Worm (Caenorhabditis elegans) whole organism, L2 larva: Measurements from ENCODE around the gene C49C3.8.

Experiments used
- ZK546.5 ChIP-seq: sonication (generic microtip); optimal IDR thresholded peaks from 2 replicates; lab custom pipeline; 2017; ENCODE audit warnings: missing biosample characterization, missing genetic modification characterization
- aly-2 ChIP-seq: fragments of 150-350 bp; optimal IDR thresholded peaks from 2 replicates; lab custom pipeline; 2014; ENCODE audit warnings: missing biosample characterization, missing genetic modification characterization
- ama-1 ChIP-seq: fragments of 150-350 bp; optimal IDR thresholded peaks from 2 replicates; lab custom pipeline; 2018; ENCODE audit warnings: inconsistent platforms
- blmp-1 ChIP-seq: sonication (generic microtip); optimal IDR thresholded peaks from 2 replicates; lab custom pipeline; 2017; ENCODE audit warnings: missing genetic modification characterization, mild to moderate bottlenecking, missing compliant biosample characterization, antibody characterized with exemption, moderate library complexity; ENCODE audit not compliant: insufficient read depth
- lin-11 ChIP-seq: fragments of 150-350 bp; sonication (generic microtip); optimal IDR thresholded peaks from 2 replicates; lab custom pipeline; 2014; ENCODE audit warnings: missing biosample characterization, missing genetic modification characterization, inconsistent platforms, mixed read lengths
- lin-13 ChIP-seq: fragments of 150-350 bp; optimal IDR thresholded peaks from 2 replicates; lab custom pipeline; 2014; ENCODE audit warnings: missing biosample characterization, missing genetic modification reagents, missing genetic modification characterization
- mab-5 ChIP-seq: fragments of 150-350 bp; optimal IDR thresholded peaks from 2 replicates; lab custom pipeline; 2014; ENCODE audit warnings: missing biosample characterization, missing genetic modification characterization
- mdl-1 ChIP-seq, 2 experiments: fragments of 150-350 bp in 1 of 2; sonication (generic microtip) in 1 of 2; optimal IDR thresholded peaks; 2 replicates each; lab custom pipeline; 2017; ENCODE audit warnings: missing biosample characterization in 2 of 2, missing genetic modification characterization in 2 of 2
- nhr-25 ChIP-seq: fragments of 150-350 bp; sonication (generic microtip); optimal IDR thresholded peaks from 3 replicates; lab custom pipeline; 2014; ENCODE audit warnings: missing biosample characterization, missing genetic modification characterization
- nhr-6 ChIP-seq: fragments of 150-350 bp; optimal IDR thresholded peaks from 2 replicates; lab custom pipeline; 2014; ENCODE audit warnings: missing biosample characterization, missing genetic modification characterization
- skn-1 ChIP-seq: sonication (generic microtip); optimal IDR thresholded peaks from 2 replicates; lab custom pipeline; 2017; ENCODE audit warnings: missing biosample characterization, missing genetic modification characterization
- unc-55 ChIP-seq: fragments of 150-350 bp; sonication (generic microtip); optimal IDR thresholded peaks from 3 replicates; lab custom pipeline; 2014; ENCODE audit warnings: missing biosample characterization, missing genetic modification reagents, missing genetic modification characterization
- unc-62 ChIP-seq: fragments of 150-350 bp; optimal IDR thresholded peaks from 2 replicates; lab custom pipeline; 2014; ENCODE audit warnings: missing biosample characterization, missing genetic modification reagents, missing genetic modification characterization

- TF ChIP-seq nhr-25 (tag; lab: Kevin White, UChicago) (no peak), blmp-1 (no peak), mab-5 (tag; lab: Kevin White, UChicago) (no peak), nhr-6 (tag; lab: Kevin White, UChicago) (no peak), lin-11 (tag; lab: Kevin White, UChicago) (no peak), mdl-1 (tag; optimal IDR thresholded peaks at IDR 0.05; lab: Kevin White, UChicago) (no peak), unc-55 (GFP tag; lab: Kevin White, UChicago) (no peak), ZK546.5 (no peak), aly-2 (no peak), skn-1 (tag; lab: Kevin White, UChicago) (no peak), ama-1 (lab: Kevin White, UChicago) (no peak), unc-62 (GFP tag; lab: Kevin White, UChicago) (no peak), lin-13 (GFP tag; lab: Kevin White, UChicago) (no peak)
These were observed 16.6 kb downstream of the C49C3.8 start, which contains the start of gene clec-199 for ce11 chrIV:17351586-17351985.
